Worm (Caenorhabditis elegans) whole organism, early embryonic: ENCODE results near the gene dod-20.

Experiments used
- B0310.2 ChIP-seq: sonication (generic microtip); optimal IDR thresholded peaks from 2 replicates; lab custom pipeline; 2016; ENCODE audit warnings: mild to moderate bottlenecking, missing genetic modification characterization, missing compliant biosample characterization
- F13C5.2 ChIP-seq: sonication (generic microtip); optimal IDR thresholded peaks from 2 replicates; lab custom pipeline; 2017; ENCODE audit warnings: mild to moderate bottlenecking, missing genetic modification characterization, inconsistent platforms, missing compliant biosample characterization
- ama-1 ChIP-seq: fragments of 150-350 bp; optimal IDR thresholded peaks from 2 replicates; lab custom pipeline; 2014
- ceh-13 ChIP-seq: fragments of 200-800 bp; sonication (Bioruptor generic); optimal IDR thresholded peaks from 2 replicates; lab custom pipeline; 2018; ENCODE audit warnings: mild to moderate bottlenecking, missing genetic modification characterization, missing compliant biosample characterization
- ets-7 ChIP-seq: sonication (generic microtip); optimal IDR thresholded peaks from 2 replicates; lab custom pipeline; 2016; ENCODE audit warnings: missing genotype, missing genetic modification characterization, missing compliant biosample characterization
- flt-1 ChIP-seq: fragments of 200-800 bp; sonication (Bioruptor generic); IDR thresholded peaks from 2 replicates; pipeline ENCODE4 v1.3.6; 2022; ENCODE audit warnings: missing genetic modification characterization, missing compliant biosample characterization
- hmg-4 ChIP-seq: fragments of 200-800 bp; sonication (Bioruptor generic); optimal IDR thresholded peaks from 2 replicates; lab custom pipeline; 2018; ENCODE audit warnings: mild to moderate bottlenecking, missing genetic modification characterization, missing compliant biosample characterization
- hnd-1 ChIP-seq: sonication (generic microtip); optimal IDR thresholded peaks from 2 replicates; lab custom pipeline; 2016; ENCODE audit warnings: missing genetic modification characterization, missing compliant biosample characterization
- pes-1 ChIP-seq: fragments of 200-800 bp; sonication (Bioruptor generic); IDR thresholded peaks from 2 replicates; pipeline ENCODE4 v1.3.6; 2022; ENCODE audit warnings: missing genetic modification reagents, missing genetic modification characterization, missing compliant biosample characterization
- tbx-37 ChIP-seq: fragments of 200-800 bp; sonication (Bioruptor generic); conservative IDR thresholded peaks from 2 replicates; pipeline ENCODE4 v1.3.6; 2022; ENCODE audit warnings: missing genetic modification reagents, missing genetic modification characterization, missing compliant biosample characterization
- tra-4 ChIP-seq: sonication (generic microtip); optimal IDR thresholded peaks from 2 replicates; lab custom pipeline; 2017; ENCODE audit warnings: missing genetic modification characterization, missing compliant biosample characterization

DNA sequence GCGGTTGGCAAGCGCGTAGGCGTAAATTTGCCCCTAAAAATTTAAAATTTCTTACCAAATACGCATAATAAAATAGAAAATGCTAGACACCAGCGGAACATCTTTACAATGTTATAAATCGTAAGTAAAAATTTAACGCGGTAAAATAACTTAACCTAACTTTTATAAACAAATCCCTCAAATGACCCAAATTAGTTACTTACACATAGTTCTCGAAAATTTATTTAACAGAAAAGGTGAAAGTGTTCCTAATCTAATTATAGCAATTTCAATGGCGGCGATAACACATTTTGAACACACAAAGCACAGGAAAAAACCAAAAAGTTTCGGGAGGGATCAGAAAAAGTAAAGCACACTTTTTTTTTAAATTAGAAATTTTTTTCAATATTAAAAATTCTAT is 42.0 kb upstream of the dod-20 start, which contains the start of gene mltn-8:
- TF ChIP-seq hnd-1: no peak
- TF ChIP-seq F13C5.2 (tag; lab: Kevin White, UChicago): no peak
- TF ChIP-seq ama-1: no peak
- TF ChIP-seq tbx-37: no peak
- no peak for TF ChIP-seq pes-1 (GFP tag; lab: Robert Waterston, UW)
- TF ChIP-seq flt-1 (GFP tag; lab: Robert Waterston, UW): no peak
- TF ChIP-seq hmg-4 (GFP tag; lab: Kevin White, UChicago): no peak
- no peak for TF ChIP-seq ets-7 (tag; lab: Kevin White, UChicago)
- no peak for TF ChIP-seq tra-4 (tag; lab: Kevin White, UChicago)
- TF ChIP-seq B0310.2 (tag; lab: Kevin White, UChicago): no peak
- TF ChIP-seq ceh-13 (GFP tag; lab: Kevin White, UChicago): no peak
